Worm (Caenorhabditis elegans) whole organism, L4 larva: ENCODE data around the gene str-38.

Experiments
- F26F4.8 ChIP-seq: fragments of 200-800 bp; sonication (Bioruptor generic); conservative IDR thresholded peaks from 2 replicates; pipeline ENCODE4 v1.3.6; 2022; ENCODE audit warnings: missing genetic modification characterization, missing compliant biosample characterization
- F37D6.2 ChIP-seq: sonication (generic microtip); optimal IDR thresholded peaks from 2 replicates; lab custom pipeline; 2016; ENCODE audit warnings: mild to moderate bottlenecking, missing genetic modification characterization, missing compliant biosample characterization
- R02D3.7 ChIP-seq: fragments of 150-350 bp; sonication (generic microtip); optimal IDR thresholded peaks from 3 replicates; lab custom pipeline; 2014; ENCODE audit warnings: missing biosample characterization, missing genetic modification characterization
- Y105C5A.15 ChIP-seq: fragments of 200-800 bp; sonication (Bioruptor generic); IDR thresholded peaks from 2 replicates; pipeline ENCODE4 v1.3.6; 2022; ENCODE audit warnings: missing genetic modification characterization, missing compliant biosample characterization
- Y75B8A.6 ChIP-seq: fragments of 200-800 bp; sonication (Bioruptor generic); IDR thresholded peaks from 2 replicates; pipeline ENCODE4 v1.3.6; 2022; ENCODE audit warnings: missing genetic modification reagents, missing genetic modification characterization, missing compliant biosample characterization
- ZK546.5 ChIP-seq, 2 experiments: sonication (generic microtip); optimal IDR thresholded peaks; 2 replicates each; lab custom pipeline; 2017; ENCODE audit warnings: missing biosample characterization in 2 of 2, missing genetic modification characterization in 2 of 2
- aha-1 ChIP-seq: fragments of 150-350 bp; peaks from one replicate; lab custom pipeline; 2014; ENCODE audit warnings: missing biosample characterization, missing genetic modification characterization
- ceh-20 ChIP-seq: fragments of 200-800 bp; sonication (Bioruptor generic); IDR thresholded peaks from 2 replicates; pipeline ENCODE4 v1.3.6; 2022; ENCODE audit warnings: missing genetic modification reagents, missing genetic modification characterization, missing compliant biosample characterization
- ces-1 ChIP-seq: fragments of 150-350 bp; sonication (generic microtip); optimal IDR thresholded peaks from 4 replicates; lab custom pipeline; 2014; ENCODE audit warnings: missing biosample characterization, missing genetic modification reagents, missing genetic modification characterization
- daf-16 ChIP-seq, 3 experiments: sonication (generic microtip); optimal IDR thresholded peaks; 2 replicates each; lab custom pipeline; 2016 to 2017; ENCODE audit warnings: missing genetic modification characterization in 3 of 3, missing genetic modification reagents in 3 of 3, mild to moderate bottlenecking in 2 of 3, missing compliant biosample characterization in 2 of 3, missing biosample characterization in 1 of 3, moderate library complexity in 1 of 3
- daf-19 ChIP-seq: fragments of 200-800 bp; sonication (Bioruptor generic); conservative IDR thresholded peaks from 2 replicates; pipeline ENCODE4 v1.3.6; 2022; ENCODE audit warnings: missing genetic modification characterization, missing compliant biosample characterization
- dmd-6 ChIP-seq: fragments of 200-800 bp; sonication (Bioruptor generic); IDR thresholded peaks from 2 replicates; pipeline ENCODE4 v1.3.6; 2022; ENCODE audit warnings: missing genetic modification reagents, missing genetic modification characterization, missing compliant biosample characterization
- dmd-8 ChIP-seq: fragments of 200-800 bp; sonication (Bioruptor generic); IDR thresholded peaks from 2 replicates; pipeline ENCODE4 v1.3.6; 2022; ENCODE audit warnings: missing genetic modification characterization, missing compliant biosample characterization
- dmd-9 ChIP-seq: fragments of 200-800 bp; sonication (Bioruptor generic); IDR thresholded peaks from 2 replicates; pipeline ENCODE4 v1.3.6; 2022; ENCODE audit warnings: missing genetic modification reagents, missing genetic modification characterization, missing compliant biosample characterization
- duxl-1 ChIP-seq: sonication (generic microtip); optimal IDR thresholded peaks from 2 replicates; lab custom pipeline; 2016; ENCODE audit warnings: mild to moderate bottlenecking, missing genetic modification characterization, moderate library complexity, missing compliant biosample characterization; ENCODE audit not compliant: poor library complexity
- dve-1 ChIP-seq: sonication (generic microtip); optimal IDR thresholded peaks from 2 replicates; lab custom pipeline; 2017; ENCODE audit warnings: antibody characterized with exemption, mild to moderate bottlenecking, missing genetic modification characterization, missing compliant biosample characterization; ENCODE audit not compliant: insufficient read depth
- egl-43 ChIP-seq: fragments of 200-800 bp; sonication (Bioruptor generic); IDR thresholded peaks from 2 replicates; pipeline ENCODE4 v1.3.6; 2022; ENCODE audit warnings: missing genetic modification reagents, missing genetic modification characterization, missing compliant biosample characterization
- gei-8 ChIP-seq: fragments of 200-800 bp; sonication (Bioruptor generic); optimal IDR thresholded peaks from 2 replicates; lab custom pipeline; 2018; ENCODE audit warnings: mild to moderate bottlenecking, missing genetic modification characterization, missing compliant biosample characterization
- hmg-1.1 ChIP-seq: fragments of 200-800 bp; sonication (Bioruptor generic); IDR thresholded peaks from 2 replicates; pipeline ENCODE4 v1.3.6; 2022; ENCODE audit warnings: missing genetic modification reagents, missing genetic modification characterization, missing compliant biosample characterization
- lin-1 ChIP-seq: fragments of 200-800 bp; sonication (Bioruptor generic); IDR thresholded peaks from 2 replicates; pipeline ENCODE4 v1.3.6; 2022; ENCODE audit warnings: missing genetic modification reagents, missing genetic modification characterization, missing compliant biosample characterization
- lin-29 ChIP-seq: fragments of 200-800 bp; sonication (Bioruptor generic); IDR thresholded peaks from 2 replicates; pipeline ENCODE4 v1.3.6; 2022; ENCODE audit warnings: missing genetic modification reagents, missing genetic modification characterization, missing compliant biosample characterization
- lir-3 ChIP-seq: sonication (generic microtip); optimal IDR thresholded peaks from 2 replicates; lab custom pipeline; 2016; ENCODE audit warnings: mild to moderate bottlenecking, missing genetic modification characterization, missing compliant biosample characterization
- lsy-2 ChIP-seq, 2 experiments: fragments of 150-350 bp in 1 of 2; sonication (generic microtip) in 1 of 2; optimal IDR thresholded peaks; 2 replicates each; lab custom pipeline; 2014 to 2017; ENCODE audit warnings: missing biosample characterization in 2 of 2, missing genetic modification characterization in 2 of 2
- madf-5 ChIP-seq, 2 experiments: fragments of 200-800 bp; sonication (Bioruptor generic); IDR thresholded peaks; 2 replicates each; pipeline ENCODE4 v1.3.6; 2022; ENCODE audit warnings: missing compliant biosample characterization in 2 of 2, missing genetic modification characterization in 2 of 2
- nhr-10 ChIP-seq: fragments of 150-350 bp; optimal IDR thresholded peaks from 2 replicates; lab custom pipeline; 2014; ENCODE audit warnings: missing biosample characterization, missing genetic modification characterization
- nhr-111 ChIP-seq: fragments of 200-800 bp; sonication (Bioruptor generic); optimal IDR thresholded peaks from 2 replicates; lab custom pipeline; 2018; ENCODE audit warnings: mild to moderate bottlenecking, missing genetic modification characterization, missing compliant biosample characterization
- nhr-25 ChIP-seq: sonication (generic microtip); optimal IDR thresholded peaks from 2 replicates; lab custom pipeline; 2017; ENCODE audit warnings: missing genetic modification characterization, mild to moderate bottlenecking, missing compliant biosample characterization, antibody characterized with exemption, moderate library complexity, borderline replicate concordance; ENCODE audit not compliant: insufficient read depth
- nhr-28 ChIP-seq: fragments of 150-350 bp; optimal IDR thresholded peaks from 2 replicates; lab custom pipeline; 2014; ENCODE audit warnings: missing biosample characterization, missing genetic modification characterization
- pha-4 ChIP-seq, 2 experiments: fragments of 150-350 bp in 1 of 2; fragments of 200-800 bp in 1 of 2; sonication (Bioruptor generic) in 1 of 2; IDR thresholded peaks in 1 of 2; optimal IDR thresholded peaks in 1 of 2; 2 replicates each; pipeline versions ENCODE4 v1.3.6 to Lab custom; 2014 to 2022; ENCODE audit warnings: missing genetic modification characterization in 2 of 2, missing genetic modification reagents in 2 of 2, missing biosample characterization in 1 of 2, missing compliant biosample characterization in 1 of 2
- tra-1 ChIP-seq: fragments of 200-800 bp; sonication (Bioruptor generic); IDR thresholded peaks from 2 replicates; pipeline ENCODE4 v1.3.6; 2022; ENCODE audit warnings: missing genetic modification reagents, missing genetic modification characterization, missing compliant biosample characterization
- unc-62 ChIP-seq, 3 experiments: fragments of 150-350 bp in 1 of 3; sonication (generic microtip); optimal IDR thresholded peaks in 2 of 3; peaks in 1 of 3; 1 replicate in 1 of 3; 2 replicates in 2 of 3; lab custom pipeline; 2014 to 2017; ENCODE audit warnings: missing biosample characterization in 3 of 3, missing genetic modification characterization in 3 of 3, missing genetic modification reagents in 3 of 3, missing genotype in 1 of 3
- zfp-2 ChIP-seq: sonication (generic microtip); optimal IDR thresholded peaks from 2 replicates; lab custom pipeline; 2016; ENCODE audit warnings: mild to moderate bottlenecking, missing genetic modification characterization, missing compliant biosample characterization
- ztf-7 ChIP-seq: fragments of 150-350 bp; optimal IDR thresholded peaks from 2 replicates; lab custom pipeline; 2014; ENCODE audit warnings: missing biosample characterization, missing genetic modification characterization

The str-38 gene

ce11 chrV:15707982-15708381 lies 24.1 kb downstream of the str-38 start:
- 0 out of 2 replicates have a peak, but pooled peaks have one; percentile 31 for TF ChIP-seq tra-1 (GFP tag; lab: Robert Waterston, UW)
- TF ChIP-seq lin-1 (GFP tag; lab: Robert Waterston, UW): no peak
- TF ChIP-seq unc-62 (GFP tag; optimal IDR thresholded peaks at IDR 0.05 in 1 of 2; lab: Kevin White, UChicago): peak in 1 of 2 experiments; percentile 81
- no peak for TF ChIP-seq unc-62 (tag; optimal IDR thresholded peaks at IDR 0.05; lab: Kevin White, UChicago)
- no peak for TF ChIP-seq zfp-2
- TF ChIP-seq nhr-28 (tag; lab: Kevin White, UChicago): peak; percentile 55
- no peak for TF ChIP-seq nhr-10 (tag; lab: Kevin White, UChicago)
- TF ChIP-seq daf-16 (GFP tag; optimal IDR thresholded peaks at IDR 0.05; lab: Kevin White, UChicago): no peak
- no peak for TF ChIP-seq daf-16 (tag; optimal IDR thresholded peaks at IDR 0.05; lab: Kevin White, UChicago)
- 0 out of 2 replicates have a peak, but pooled peaks have one; percentile 20 for TF ChIP-seq ceh-20
- TF ChIP-seq, all 104 proteins: peak for 4

ce11 chrV:15704745-15705144 lies 27.4 kb downstream of the str-38 start, which contains the start of gene twk-34:
Gene twk-34 (plus strand): TSS chrV:15704960.
- no peak for TF ChIP-seq aha-1 (tag; lab: Kevin White, UChicago)
- peak; percentile 21; the same call in 1 of the 2 replicates for TF ChIP-seq dmd-6 (GFP tag; lab: Robert Waterston, UW)
- TF ChIP-seq lir-3 (tag; lab: Kevin White, UChicago): no peak
- TF ChIP-seq nhr-28 (tag; lab: Kevin White, UChicago): peak; percentile 7

ce11 chrV:15702263-15702662 lies 29.8 kb downstream of the str-38 start, which contains the start of gene nhr-53:
Gene nhr-53 (minus strand): TSS chrV:15702363.
- TF ChIP-seq daf-19 (GFP tag; lab: Robert Waterston, UW) (no peak), madf-5 (GFP tag; IDR thresholded peaks at IDR 0.05; lab: Robert Waterston, UW) (no peak), zfp-2 (no peak), dve-1 (tag; lab: Kevin White, UChicago) (no peak), F26F4.8 (no peak), lsy-2 (tag; optimal IDR thresholded peaks at IDR 0.05; lab: Kevin White, UChicago) (no peak), duxl-1 (tag; lab: Kevin White, UChicago) (no peak), hmg-1.1 (GFP tag; lab: Robert Waterston, UW) (no peak), nhr-111 (GFP tag; lab: Kevin White, UChicago) (no peak)
- TF ChIP-seq, all 104 proteins: peak for 0

- no peak for TF ChIP-seq tra-1 (GFP tag; lab: Robert Waterston, UW)
- TF ChIP-seq egl-43 (GFP tag; lab: Robert Waterston, UW): no peak
- no peak for TF ChIP-seq nhr-25 (tag; lab: Kevin White, UChicago)
- TF ChIP-seq R02D3.7 (tag; lab: Kevin White, UChicago): no peak
- no peak for TF ChIP-seq pha-4 (GFP tag; IDR thresholded peaks at IDR 0.05; lab: Robert Waterston, UW)
- no peak for TF ChIP-seq pha-4 (tag; optimal IDR thresholded peaks at IDR 0.05; lab: Kevin White, UChicago)
- TF ChIP-seq lin-29 (GFP tag; lab: Robert Waterston, UW): no peak
- no peak for TF ChIP-seq gei-8 (GFP tag; lab: Kevin White, UChicago)
- no peak for TF ChIP-seq F37D6.2 (tag; lab: Kevin White, UChicago)
- no peak for TF ChIP-seq ztf-7
- no peak for TF ChIP-seq duxl-1 (tag; lab: Kevin White, UChicago)
- no peak for TF ChIP-seq lin-1 (GFP tag; lab: Robert Waterston, UW)
- no peak for TF ChIP-seq dmd-9 (GFP tag; lab: Robert Waterston, UW)
- no peak for TF ChIP-seq ZK546.5 (tag; optimal IDR thresholded peaks at IDR 0.05; lab: Kevin White, UChicago)
- TF ChIP-seq Y105C5A.15 (GFP tag; lab: Robert Waterston, UW): no peak
- no peak for TF ChIP-seq dmd-8
- TF ChIP-seq Y75B8A.6 (GFP tag; lab: Robert Waterston, UW): no peak
- no peak for TF ChIP-seq ces-1
Observed at ce11 chrV:15699799-15700198, 32.3 kb downstream of the str-38 start, which contains the start of gene nhr-199. Gene nhr-199 (minus strand): TSS chrV:15699899.
